Worm (Caenorhabditis elegans) whole organism, L4 larva: ENCODE results near the gene F35E12.9.

ENCODE experiments used
- F26F4.8 ChIP-seq: fragments of 200-800 bp; sonication (Bioruptor generic); conservative IDR thresholded peaks from 2 replicates; pipeline ENCODE4 v1.3.6; 2022; ENCODE audit warnings: missing genetic modification characterization, missing compliant biosample characterization
- F44E2.7 ChIP-seq: fragments of 200-800 bp; sonication (Bioruptor generic); IDR thresholded peaks from 2 replicates; pipeline ENCODE4 v2.1.2; 2022; ENCODE audit warnings: missing genetic modification characterization, missing compliant biosample characterization
- F49E8.2 ChIP-seq: sonication (generic microtip); optimal IDR thresholded peaks from 2 replicates; lab custom pipeline; 2016; ENCODE audit warnings: missing compliant biosample characterization, mild to moderate bottlenecking, missing genetic modification characterization, borderline replicate concordance
- T20F7.1 ChIP-seq: fragments of 200-800 bp; sonication (Bioruptor generic); optimal IDR thresholded peaks from 2 replicates; lab custom pipeline; 2018; ENCODE audit warnings: mild to moderate bottlenecking, missing genetic modification characterization, missing compliant biosample characterization
- T26A8.4 ChIP-seq: fragments of 200-800 bp; sonication (Bioruptor generic); IDR thresholded peaks from 2 replicates; pipeline ENCODE4 v1.3.6; 2022; ENCODE audit warnings: missing genetic modification characterization, missing compliant biosample characterization
- Y75B8A.6 ChIP-seq: fragments of 200-800 bp; sonication (Bioruptor generic); IDR thresholded peaks from 2 replicates; pipeline ENCODE4 v1.3.6; 2022; ENCODE audit warnings: missing genetic modification reagents, missing genetic modification characterization, missing compliant biosample characterization
- ZK337.2 ChIP-seq: fragments of 200-800 bp; sonication (Bioruptor generic); IDR thresholded peaks from 2 replicates; pipeline ENCODE4 v1.3.6; 2022; ENCODE audit warnings: missing genetic modification reagents, missing genetic modification characterization, missing compliant biosample characterization
- ZK546.5 ChIP-seq, 2 experiments: sonication (generic microtip); optimal IDR thresholded peaks; 2 replicates each; lab custom pipeline; 2017; ENCODE audit warnings: missing biosample characterization in 2 of 2, missing genetic modification characterization in 2 of 2
- aha-1 ChIP-seq: fragments of 150-350 bp; peaks from one replicate; lab custom pipeline; 2014; ENCODE audit warnings: missing biosample characterization, missing genetic modification characterization
- aly-2 ChIP-seq: sonication (generic microtip); optimal IDR thresholded peaks from 2 replicates; lab custom pipeline; 2018; ENCODE audit warnings: missing biosample characterization, missing genetic modification characterization
- ceh-28 ChIP-seq: fragments of 150-350 bp; optimal IDR thresholded peaks from 2 replicates; lab custom pipeline; 2014; ENCODE audit warnings: missing biosample characterization, missing genetic modification reagents, missing genetic modification characterization
- ceh-32 ChIP-seq: sonication (generic microtip); optimal IDR thresholded peaks from 2 replicates; lab custom pipeline; 2016; ENCODE audit warnings: mild to moderate bottlenecking, missing genetic modification characterization, missing compliant biosample characterization; ENCODE audit not compliant: poor library complexity
- ceh-62 ChIP-seq: sonication (generic microtip); optimal IDR thresholded peaks from 2 replicates; lab custom pipeline; 2017; ENCODE audit warnings: missing biosample characterization, missing genetic modification characterization
- ceh-82 ChIP-seq: sonication (generic microtip); optimal IDR thresholded peaks from 2 replicates; lab custom pipeline; 2017; ENCODE audit warnings: missing biosample characterization, missing genetic modification characterization
- ces-1 ChIP-seq: fragments of 150-350 bp; sonication (generic microtip); optimal IDR thresholded peaks from 4 replicates; lab custom pipeline; 2014; ENCODE audit warnings: missing biosample characterization, missing genetic modification reagents, missing genetic modification characterization
- ctbp-1 ChIP-seq: fragments of 200-800 bp; sonication (Bioruptor generic); IDR thresholded peaks from 2 replicates; pipeline ENCODE4 v1.3.6; 2022; ENCODE audit warnings: missing genetic modification reagents, missing genetic modification characterization, missing compliant biosample characterization
- dmd-6 ChIP-seq: fragments of 200-800 bp; sonication (Bioruptor generic); IDR thresholded peaks from 2 replicates; pipeline ENCODE4 v1.3.6; 2022; ENCODE audit warnings: missing genetic modification reagents, missing genetic modification characterization, missing compliant biosample characterization
- dmd-9 ChIP-seq: fragments of 200-800 bp; sonication (Bioruptor generic); IDR thresholded peaks from 2 replicates; pipeline ENCODE4 v1.3.6; 2022; ENCODE audit warnings: missing genetic modification reagents, missing genetic modification characterization, missing compliant biosample characterization
- dpl-1 ChIP-seq: fragments of 150-350 bp; optimal IDR thresholded peaks from 2 replicates; lab custom pipeline; 2014; ENCODE audit warnings: missing biosample characterization, missing genetic modification reagents, missing genetic modification characterization
- fkh-10 ChIP-seq: fragments of 150-350 bp; optimal IDR thresholded peaks from 2 replicates; lab custom pipeline; 2014; ENCODE audit warnings: missing biosample characterization, missing genetic modification reagents, missing genetic modification characterization
- fos-1 ChIP-seq: fragments of 150-350 bp; optimal IDR thresholded peaks from 2 replicates; lab custom pipeline; 2014; ENCODE audit warnings: missing biosample characterization, missing genetic modification characterization
- hif-1 ChIP-seq, 2 experiments: sonication (generic microtip); optimal IDR thresholded peaks; 2 replicates each; lab custom pipeline; 2016 to 2017; ENCODE audit warnings: missing compliant biosample characterization in 2 of 2, missing genetic modification characterization in 2 of 2, missing genetic modification reagents in 2 of 2, missing genotype in 2 of 2, mild to moderate bottlenecking in 1 of 2
- hlh-30 ChIP-seq: sonication (generic microtip); optimal IDR thresholded peaks from 2 replicates; lab custom pipeline; 2017; ENCODE audit warnings: antibody characterized with exemption, mild to moderate bottlenecking, missing genetic modification characterization, missing compliant biosample characterization; ENCODE audit not compliant: insufficient read depth
- lin-1 ChIP-seq: fragments of 200-800 bp; sonication (Bioruptor generic); IDR thresholded peaks from 2 replicates; pipeline ENCODE4 v1.3.6; 2022; ENCODE audit warnings: missing genetic modification reagents, missing genetic modification characterization, missing compliant biosample characterization
- lin-29 ChIP-seq: fragments of 200-800 bp; sonication (Bioruptor generic); IDR thresholded peaks from 2 replicates; pipeline ENCODE4 v1.3.6; 2022; ENCODE audit warnings: missing genetic modification reagents, missing genetic modification characterization, missing compliant biosample characterization
- lsy-2 ChIP-seq, 2 experiments: fragments of 150-350 bp in 1 of 2; sonication (generic microtip) in 1 of 2; optimal IDR thresholded peaks; 2 replicates each; lab custom pipeline; 2014 to 2017; ENCODE audit warnings: missing biosample characterization in 2 of 2, missing genetic modification characterization in 2 of 2
- mep-1 ChIP-seq: fragments of 150-350 bp; sonication (generic microtip); optimal IDR thresholded peaks from 3 replicates; lab custom pipeline; 2014; ENCODE audit warnings: missing biosample characterization, missing genetic modification characterization
- mxl-2 ChIP-seq: fragments of 200-800 bp; sonication (Bioruptor generic); conservative IDR thresholded peaks from 2 replicates; pipeline ENCODE4 v1.3.6; 2022; ENCODE audit warnings: missing genetic modification reagents, missing genetic modification characterization, missing compliant biosample characterization
- mxl-3 ChIP-seq: fragments of 200-800 bp; sonication (Bioruptor generic); optimal IDR thresholded peaks from 2 replicates; lab custom pipeline; 2018; ENCODE audit warnings: mild to moderate bottlenecking, missing genetic modification characterization, missing compliant biosample characterization
- nhr-10 ChIP-seq: fragments of 150-350 bp; optimal IDR thresholded peaks from 2 replicates; lab custom pipeline; 2014; ENCODE audit warnings: missing biosample characterization, missing genetic modification characterization
- nhr-111 ChIP-seq: fragments of 200-800 bp; sonication (Bioruptor generic); optimal IDR thresholded peaks from 2 replicates; lab custom pipeline; 2018; ENCODE audit warnings: mild to moderate bottlenecking, missing genetic modification characterization, missing compliant biosample characterization
- nhr-237 ChIP-seq: sonication (generic microtip); optimal IDR thresholded peaks from 2 replicates; lab custom pipeline; 2017; ENCODE audit warnings: missing biosample characterization, missing genetic modification characterization
- nhr-25 ChIP-seq: sonication (generic microtip); optimal IDR thresholded peaks from 2 replicates; lab custom pipeline; 2017; ENCODE audit warnings: missing genetic modification characterization, mild to moderate bottlenecking, missing compliant biosample characterization, antibody characterized with exemption, moderate library complexity, borderline replicate concordance; ENCODE audit not compliant: insufficient read depth
- nhr-28 ChIP-seq: fragments of 150-350 bp; optimal IDR thresholded peaks from 2 replicates; lab custom pipeline; 2014; ENCODE audit warnings: missing biosample characterization, missing genetic modification characterization
- nhr-41 ChIP-seq: fragments of 200-800 bp; sonication (Bioruptor generic); IDR thresholded peaks from 2 replicates; pipeline ENCODE4 v1.3.6; 2022; ENCODE audit warnings: missing genetic modification reagents, missing genetic modification characterization, missing compliant biosample characterization
- nhr-48 ChIP-seq: sonication (generic microtip); optimal IDR thresholded peaks from 2 replicates; lab custom pipeline; 2016; ENCODE audit warnings: mild to moderate bottlenecking, missing genetic modification characterization, missing compliant biosample characterization
- nhr-76 ChIP-seq: fragments of 150-350 bp; optimal IDR thresholded peaks from 2 replicates; lab custom pipeline; 2014; ENCODE audit warnings: missing biosample characterization, missing genetic modification characterization
- pqm-1 ChIP-seq: sonication (generic microtip); optimal IDR thresholded peaks from 2 replicates; lab custom pipeline; 2017; ENCODE audit warnings: missing biosample characterization, missing genetic modification characterization
- rbr-2 ChIP-seq: sonication (generic microtip); optimal IDR thresholded peaks from 2 replicates; lab custom pipeline; 2016; ENCODE audit warnings: missing genotype, missing genetic modification characterization, missing compliant biosample characterization
- sdz-12 ChIP-seq: fragments of 200-800 bp; sonication (Bioruptor generic); optimal IDR thresholded peaks from 2 replicates; lab custom pipeline; 2018; ENCODE audit warnings: mild to moderate bottlenecking, missing genetic modification characterization, missing compliant biosample characterization
- snpc-4 ChIP-seq: fragments of 150-350 bp; optimal IDR thresholded peaks from 2 replicates; lab custom pipeline; 2014; ENCODE audit warnings: missing biosample characterization, missing genetic modification characterization
- unc-130 ChIP-seq: sonication (generic microtip); optimal IDR thresholded peaks from 2 replicates; lab custom pipeline; 2016; ENCODE audit warnings: missing genetic modification reagents, missing genetic modification characterization, missing compliant biosample characterization
- unc-62 ChIP-seq, 3 experiments: fragments of 150-350 bp in 1 of 3; sonication (generic microtip); optimal IDR thresholded peaks in 2 of 3; peaks in 1 of 3; 1 replicate in 1 of 3; 2 replicates in 2 of 3; lab custom pipeline; 2014 to 2017; ENCODE audit warnings: missing biosample characterization in 3 of 3, missing genetic modification characterization in 3 of 3, missing genetic modification reagents in 3 of 3, missing genotype in 1 of 3
- vab-7 ChIP-seq: fragments of 200-800 bp; sonication (Bioruptor generic); IDR thresholded peaks from 2 replicates; pipeline ENCODE4 v1.3.6; 2022; ENCODE audit warnings: missing genetic modification reagents, missing genetic modification characterization, missing compliant biosample characterization
- zag-1 ChIP-seq: fragments of 150-350 bp; optimal IDR thresholded peaks from 2 replicates; lab custom pipeline; 2014; ENCODE audit warnings: missing biosample characterization, missing genetic modification characterization
- zfp-2 ChIP-seq: sonication (generic microtip); optimal IDR thresholded peaks from 2 replicates; lab custom pipeline; 2016; ENCODE audit warnings: mild to moderate bottlenecking, missing genetic modification characterization, missing compliant biosample characterization
- zfp-3 ChIP-seq: fragments of 200-800 bp; sonication (Bioruptor generic); conservative IDR thresholded peaks from 2 replicates; pipeline ENCODE4 v1.3.6; 2022; ENCODE audit warnings: missing genetic modification reagents, missing genetic modification characterization, missing compliant biosample characterization
- zip-11 ChIP-seq: fragments of 200-800 bp; sonication (Bioruptor generic); IDR thresholded peaks from 2 replicates; pipeline ENCODE4 v1.3.6; 2022; ENCODE audit warnings: missing genetic modification characterization, missing compliant biosample characterization
- ztf-11 ChIP-seq: fragments of 150-350 bp; optimal IDR thresholded peaks from 2 replicates; lab custom pipeline; 2014; ENCODE audit warnings: missing biosample characterization, missing genetic modification characterization

The F35E12.9 gene

ce11 chrV:13790557-13790956 is 45.6 kb upstream of the F35E12.9 start (continued):
- TF ChIP-seq vab-7, result no peak
- no peak for TF ChIP-seq F44E2.7 (GFP tag; lab: Robert Waterston, UW)
- no peak for TF ChIP-seq rbr-2 (tag; lab: Kevin White, UChicago)
- no peak for TF ChIP-seq mxl-2 (GFP tag; lab: Robert Waterston, UW)
- TF ChIP-seq zip-11, result no peak
- TF ChIP-seq nhr-25, result no peak
- TF ChIP-seq hlh-30 (tag; lab: Kevin White, UChicago), result peak; percentile 72
- TF ChIP-seq ZK546.5 (tag; optimal IDR thresholded peaks at IDR 0.05; lab: Kevin White, UChicago), result no peak
- TF ChIP-seq T26A8.4 (GFP tag; lab: Robert Waterston, UW), result no peak
- no peak for TF ChIP-seq ces-1
- no peak for TF ChIP-seq T20F7.1 (GFP tag; lab: Kevin White, UChicago)
- TF ChIP-seq lin-29, result no peak
- TF ChIP-seq dmd-6 (GFP tag; lab: Robert Waterston, UW), result no peak
- TF ChIP-seq zag-1 (tag; lab: Kevin White, UChicago), result no peak
- no peak for TF ChIP-seq nhr-41 (GFP tag; lab: Robert Waterston, UW)
- TF ChIP-seq zfp-2 (tag; lab: Kevin White, UChicago), result no peak
- TF ChIP-seq, all 104 proteins: peak for 6

- TF ChIP-seq mep-1 (tag; lab: Kevin White, UChicago) (no peak), ZK337.2 (GFP tag; lab: Robert Waterston, UW) (no peak), nhr-76 (tag; lab: Kevin White, UChicago) (no peak), ceh-62 (tag; lab: Kevin White, UChicago) (no peak), dpl-1 (no peak), aha-1 (peak; percentile 72), F49E8.2 (tag; lab: Kevin White, UChicago) (no peak), sdz-12 (no peak), nhr-25 (no peak), nhr-10 (no peak), F26F4.8 (GFP tag; lab: Robert Waterston, UW) (no peak), zfp-3 (GFP tag; lab: Robert Waterston, UW) (0 out of 2 replicates have a peak, but pooled peaks have one; percentile 21)
- TF ChIP-seq, all 104 proteins: peak for 2
Observed at ce11 chrV:13790117-13790516, 45.2 kb upstream of the F35E12.9 start.

- TF ChIP-seq nhr-111 (GFP tag; lab: Kevin White, UChicago) (no peak), mxl-3 (GFP tag; lab: Kevin White, UChicago) (peak; percentile 63), pqm-1 (tag; lab: Kevin White, UChicago) (no peak), ztf-11 (tag; lab: Kevin White, UChicago) (no peak), ZK337.2 (GFP tag; lab: Robert Waterston, UW) (no peak), lsy-2 (tag; optimal IDR thresholded peaks at IDR 0.05; lab: Kevin White, UChicago) (peak; percentile 84 to 88), dmd-9 (GFP tag; lab: Robert Waterston, UW) (0 out of 2 replicates have a peak, but pooled peaks have one; percentile 50), ceh-82 (tag; lab: Kevin White, UChicago) (no peak), ceh-32 (tag; lab: Kevin White, UChicago) (no peak), aly-2 (tag; lab: Kevin White, UChicago) (no peak), nhr-48 (tag; lab: Kevin White, UChicago) (peak; percentile 3), rbr-2 (tag; lab: Kevin White, UChicago) (peak; percentile 77), hif-1 (tag; optimal IDR thresholded peaks at IDR 0.05; lab: Kevin White, UChicago) (peak in 1 of 2 experiments; percentile 85), ceh-28 (tag; lab: Kevin White, UChicago) (peak; percentile 35), fos-1 (tag; lab: Kevin White, UChicago) (no peak), unc-130 (GFP tag; lab: Kevin White, UChicago) (no peak), nhr-237 (no peak), Y75B8A.6 (GFP tag; lab: Robert Waterston, UW) (no peak), ctbp-1 (peak; percentile 30; the same call in 1 of the 2 replicates), fkh-10 (GFP tag; lab: Kevin White, UChicago) (peak; percentile 74), lin-1 (GFP tag; lab: Robert Waterston, UW) (peak; percentile 40; the same call in 1 of the 2 replicates), snpc-4 (tag; lab: Kevin White, UChicago) (no peak), nhr-28 (tag; lab: Kevin White, UChicago) (peak; percentile 89), unc-62 (GFP tag; optimal IDR thresholded peaks at IDR 0.05 in 1 of 2; lab: Kevin White, UChicago) (peak in 1 of 2 experiments; percentile 100), unc-62 (tag; optimal IDR thresholded peaks at IDR 0.05; lab: Kevin White, UChicago) (no peak), nhr-25 (peak; percentile 46), sdz-12 (no peak)
Observed at ce11 chrV:13789362-13789761, 44.4 kb upstream of the F35E12.9 start.
